Fruit fly (Drosophila melanogaster) whole organism, wandering third instar larva: Measurements from ENCODE around the gene Lipt2.

Experiments
- Abd-B ChIP-seq: fragments of >200 bp; optimal IDR thresholded peaks from 2 replicates; lab custom pipeline; 2017; ENCODE audit warnings: missing biosample characterization, missing genetic modification characterization
- Dif ChIP-seq: fragments of 200-275, 200-300 bp; sonication (Bioruptor generic); optimal IDR thresholded peaks from 2 replicates; lab custom pipeline; 2018; ENCODE audit warnings: missing biosample characterization, missing genetic modification characterization; ENCODE audit not compliant: partially characterized antibody
- Hr83 ChIP-seq: fragments of 200-300 bp; sonication (Bioruptor generic); optimal IDR thresholded peaks from 2 replicates; lab custom pipeline; 2016; ENCODE audit warnings: missing biosample characterization, mild to moderate bottlenecking, missing genetic modification characterization, moderate library complexity; ENCODE audit not compliant: poor library complexity, severe bottlenecking
- Jra ChIP-seq: sonication (Bioruptor generic); optimal IDR thresholded peaks from 2 replicates; lab custom pipeline; 2016; ENCODE audit warnings: missing biosample characterization, missing genetic modification characterization
- OdsH ChIP-seq: fragments of 200-800 bp; sonication (Bioruptor generic); optimal IDR thresholded peaks from 2 replicates; lab custom pipeline; 2016; ENCODE audit warnings: missing biosample characterization, mild to moderate bottlenecking, missing genetic modification characterization
- Vsx2 ChIP-seq: fragments of 200-300, 225-300 bp; sonication (Bioruptor generic); optimal IDR thresholded peaks from 2 replicates; lab custom pipeline; 2018; ENCODE audit warnings: missing biosample characterization, missing genetic modification characterization; ENCODE audit not compliant: partially characterized antibody
- fru ChIP-seq: fragments of 200-800 bp; sonication (Bioruptor generic); optimal IDR thresholded peaks from 3 replicates; lab custom pipeline; 2016; ENCODE audit warnings: missing biosample characterization, mild to moderate bottlenecking, missing genetic modification characterization
- lola ChIP-seq: fragments of >200 bp; optimal IDR thresholded peaks from 2 replicates; lab custom pipeline; 2017; ENCODE audit warnings: missing biosample characterization, missing genetic modification characterization
- pan ChIP-seq: fragments of >200 bp; optimal IDR thresholded peaks from 2 replicates; lab custom pipeline; 2017
- rgr ChIP-seq: fragments of 200-800 bp; sonication (Bioruptor generic); optimal IDR thresholded peaks from 3 replicates; lab custom pipeline; 2016; ENCODE audit warnings: missing biosample characterization, mild to moderate bottlenecking, missing genetic modification characterization
- sv ChIP-seq: fragments of 200-800 bp; sonication (Bioruptor generic); optimal IDR thresholded peaks from 3 replicates; lab custom pipeline; 2016; ENCODE audit warnings: missing biosample characterization, missing genetic modification characterization

DNA sequence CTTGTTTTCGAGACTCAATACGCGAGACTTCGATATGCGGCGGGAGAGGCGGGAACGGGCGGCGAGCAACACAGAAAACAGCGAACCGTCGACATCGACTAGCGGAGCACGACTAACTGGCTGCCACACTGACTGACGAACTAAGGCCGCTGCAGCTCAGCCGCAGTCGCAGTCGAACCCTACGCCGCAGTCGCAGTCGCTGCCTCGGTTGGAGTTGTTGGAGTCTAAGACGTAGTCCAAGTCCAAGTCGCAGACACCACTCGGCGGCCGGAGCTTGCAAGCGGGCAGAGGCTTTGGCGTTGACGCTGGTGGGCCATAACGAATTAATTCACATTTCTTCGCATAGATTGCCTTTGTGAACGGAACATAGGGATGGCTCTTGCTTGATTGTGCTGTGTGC is 13.6 kb upstream of the Lipt2 start:
- TF ChIP-seq rgr (GFP tag; lab: Kevin White, UChicago) (no peak), sv (GFP tag; lab: Kevin White, UChicago) (no peak), Jra (GFP tag; lab: Kevin White, UChicago) (no peak), fru (no peak), Dif (GFP tag; lab: Kevin White, UChicago) (no peak), pan (no peak), Abd-B (GFP tag; lab: Kevin White, UChicago) (no peak), OdsH (GFP tag; lab: Kevin White, UChicago) (no peak), Hr83 (GFP tag; lab: Kevin White, UChicago) (no peak), lola (GFP tag; lab: Kevin White, UChicago) (no peak), Vsx2 (GFP tag; lab: Kevin White, UChicago) (no peak)
